Fruit fly (Drosophila melanogaster) whole organism, prepupa: Measurements from ENCODE around the gene Grl62b.

Source experiments
- CG10631 ChIP-seq: fragments of 200-800 bp; sonication (Bioruptor generic); optimal IDR thresholded peaks from 2 replicates; lab custom pipeline; 2016; ENCODE audit warnings: missing biosample characterization, missing genetic modification characterization
- CG11902 ChIP-seq: fragments of 200-800 bp; sonication (Bioruptor generic); optimal IDR thresholded peaks from 3 replicates; lab custom pipeline; 2016; ENCODE audit warnings: missing biosample characterization, missing genetic modification characterization
- CG15336 ChIP-seq: fragments of 200-800 bp; sonication (Bioruptor generic); IDR thresholded peaks from 2 replicates; pipeline ENCODE4 v1.3.6; 2022; ENCODE audit warnings: missing biosample characterization, missing genetic modification characterization
- CG16779 ChIP-seq: fragments of 200-800 bp; sonication (Bioruptor generic); optimal IDR thresholded peaks from 3 replicates; lab custom pipeline; 2017; ENCODE audit warnings: missing biosample characterization, mild to moderate bottlenecking, missing genetic modification characterization
- CG31627 ChIP-seq: fragments of 200-800 bp; sonication (Bioruptor generic); optimal IDR thresholded peaks from 3 replicates; lab custom pipeline; 2016; ENCODE audit warnings: missing biosample characterization, missing genetic modification characterization
- CG34406 ChIP-seq: fragments of 200-800 bp; sonication (Bioruptor generic); optimal IDR thresholded peaks from 3 replicates; lab custom pipeline; 2016; ENCODE audit warnings: missing biosample characterization, missing genetic modification characterization
- CG4318 ChIP-seq: fragments of 200-800 bp; sonication (Bioruptor generic); optimal IDR thresholded peaks from 3 replicates; lab custom pipeline; 2017; ENCODE audit warnings: missing biosample characterization, mild to moderate bottlenecking, missing genetic modification characterization
- CG6163 ChIP-seq: fragments of 200-800 bp; sonication (Bioruptor generic); IDR thresholded peaks from 3 replicates; pipeline ENCODE4 v1.3.6; 2022; ENCODE audit warnings: missing biosample characterization, missing genetic modification characterization
- CG6276 ChIP-seq: fragments of 200-800 bp; sonication (Bioruptor generic); optimal IDR thresholded peaks from 2 replicates; lab custom pipeline; 2017; ENCODE audit warnings: missing biosample characterization, mild to moderate bottlenecking, missing genetic modification characterization
- CG6854 ChIP-seq: fragments of 200-800 bp; sonication (Bioruptor generic); optimal IDR thresholded peaks from 2 replicates; lab custom pipeline; 2017; ENCODE audit warnings: missing biosample characterization, mild to moderate bottlenecking, missing genetic modification characterization
- CG8319 ChIP-seq: fragments of 200-800 bp; sonication (Bioruptor generic); optimal IDR thresholded peaks from 3 replicates; lab custom pipeline; 2016; ENCODE audit warnings: missing biosample characterization, missing genetic modification characterization
- CG9139 ChIP-seq: fragments of 200-800 bp; sonication (Bioruptor generic); optimal IDR thresholded peaks from 3 replicates; lab custom pipeline; 2017; ENCODE audit warnings: missing biosample characterization, mild to moderate bottlenecking, missing genetic modification characterization
- Eip78C ChIP-seq: fragments of 200-800 bp; sonication (Bioruptor generic); peaks from one replicate; lab custom pipeline; 2016; ENCODE audit warnings: missing biosample characterization, missing genetic modification characterization
- Ets96B ChIP-seq: fragments of 200-800 bp; optimal IDR thresholded peaks from 2 replicates; lab custom pipeline; 2019; ENCODE audit warnings: missing biosample characterization, mild to moderate bottlenecking, missing genetic modification characterization, moderate library complexity
- Gug ChIP-seq: fragments of 200-800 bp; sonication (Bioruptor generic); IDR thresholded peaks from 2 replicates; pipeline ENCODE4 v1.3.6; 2022; ENCODE audit warnings: missing biosample characterization, missing genetic modification characterization
- Hr39 ChIP-seq: fragments of 200-800 bp; sonication (Bioruptor generic); optimal IDR thresholded peaks from 2 replicates; lab custom pipeline; 2016; ENCODE audit warnings: missing biosample characterization, missing genetic modification characterization
- Met ChIP-seq: fragments of 200-800 bp; sonication (Bioruptor generic); optimal IDR thresholded peaks from 3 replicates; lab custom pipeline; 2016; ENCODE audit warnings: missing biosample characterization, missing genetic modification characterization
- OdsH ChIP-seq: fragments of 200-800 bp; sonication (Bioruptor generic); optimal IDR thresholded peaks from 3 replicates; lab custom pipeline; 2016; ENCODE audit warnings: missing biosample characterization, missing genetic modification characterization
- acj6 ChIP-seq: fragments of 200-800 bp; sonication (Bioruptor generic); optimal IDR thresholded peaks from 3 replicates; lab custom pipeline; 2016; ENCODE audit warnings: missing biosample characterization, missing genetic modification characterization
- dsx ChIP-seq: fragments of 200-800 bp; optimal IDR thresholded peaks from 3 replicates; lab custom pipeline; 2019; ENCODE audit warnings: missing biosample characterization, mild to moderate bottlenecking, missing genetic modification characterization, moderate library complexity; ENCODE audit not compliant: poor library complexity, severe bottlenecking
- eg ChIP-seq: fragments of 200-800 bp; sonication (Bioruptor generic); IDR thresholded peaks from 3 replicates; pipeline ENCODE4 v1.3.6; 2022; ENCODE audit warnings: missing biosample characterization, missing genetic modification characterization
- esn ChIP-seq: fragments of 200-800 bp; sonication (Bioruptor generic); optimal IDR thresholded peaks from 2 replicates; lab custom pipeline; 2016; ENCODE audit warnings: missing biosample characterization, mild to moderate bottlenecking, missing genetic modification characterization, moderate library complexity
- fd85E ChIP-seq: fragments of 200-800 bp; sonication (Bioruptor generic); optimal IDR thresholded peaks from 3 replicates; lab custom pipeline; 2016; ENCODE audit warnings: missing biosample characterization, missing genetic modification characterization
- fkh ChIP-seq: fragments of 200-800 bp; sonication (Bioruptor generic); optimal IDR thresholded peaks from 3 replicates; lab custom pipeline; 2017; ENCODE audit warnings: missing biosample characterization, mild to moderate bottlenecking, missing genetic modification characterization, moderate library complexity
- lz ChIP-seq: fragments of 200-800 bp; sonication (Bioruptor generic); optimal IDR thresholded peaks from 3 replicates; lab custom pipeline; 2016; ENCODE audit warnings: missing biosample characterization, missing genetic modification characterization
- salr ChIP-seq, 2 experiments: fragments of 200-800 bp; sonication (Bioruptor generic); optimal IDR thresholded peaks; 3 replicates each; lab custom pipeline; 2016 to 2018; ENCODE audit warnings: missing biosample characterization in 2 of 2, missing genetic modification characterization in 2 of 2, mild to moderate bottlenecking in 1 of 2
- svp ChIP-seq: fragments of 200-800 bp; sonication (Bioruptor generic); peaks from one replicate; lab custom pipeline; 2016; ENCODE audit warnings: missing biosample characterization, missing genetic modification characterization
- topi ChIP-seq: fragments of 200-800 bp; sonication (Bioruptor generic); optimal IDR thresholded peaks from 3 replicates; lab custom pipeline; 2016; ENCODE audit warnings: missing biosample characterization, missing genetic modification characterization

The Grl62b gene

DNA sequence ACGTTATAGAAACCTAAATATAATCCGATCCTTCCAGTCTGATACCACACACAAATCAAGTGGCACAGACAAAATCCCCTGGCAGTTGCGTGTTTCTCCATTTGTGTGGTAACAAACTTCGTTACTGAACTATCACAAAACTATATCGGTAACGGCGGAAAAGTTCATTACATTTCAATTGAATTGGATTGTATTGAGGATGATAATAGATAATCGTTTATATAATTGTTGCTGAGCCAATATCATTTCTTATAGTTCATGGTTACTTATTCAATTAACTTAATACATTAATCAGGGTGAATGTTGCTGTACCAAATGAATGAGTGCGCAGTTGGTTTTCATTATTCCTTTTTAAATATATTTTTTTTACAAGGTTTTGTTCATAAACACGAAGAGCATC is at the start of gene Grl62b:
Grl62b (minus strand) TSS at position 101 of the 400 bp plus-strand sequence.
- TF ChIP-seq CG31627 (GFP tag; lab: Kevin White, UChicago) (no peak), svp (GFP tag; lab: Kevin White, UChicago) (peak; percentile 8)

DNA sequence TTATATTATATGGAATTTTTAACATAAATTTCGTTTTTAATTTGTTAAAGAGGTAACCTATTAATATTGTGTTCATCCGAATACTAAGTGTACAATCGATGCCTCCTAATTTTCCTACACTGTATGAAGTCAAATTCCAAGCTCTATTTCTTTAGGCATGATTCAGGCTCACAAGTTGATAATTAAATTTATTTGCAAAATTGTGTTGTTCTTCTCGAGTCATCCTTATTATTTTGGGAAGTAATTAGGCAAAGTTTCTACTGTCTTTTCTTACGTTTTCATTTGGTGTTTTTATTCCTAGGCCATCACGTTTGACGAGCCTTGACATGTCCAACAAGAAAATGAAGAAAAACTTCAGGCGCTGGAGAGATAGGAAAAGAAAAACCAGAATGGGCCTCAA is 14.9 kb upstream of the Grl62b start, which contains the start of gene CG42355:
CG42355 (minus strand) TSS at position 101 of the 400 bp plus-strand sequence.
- TF ChIP-seq eg (GFP tag; lab: Robert Waterston, UW) (no peak), Hr39 (GFP tag; lab: Kevin White, UChicago) (no peak), Eip78C (GFP tag; lab: Kevin White, UChicago) (no peak), Gug (GFP tag; lab: Robert Waterston, UW) (no peak), CG6854 (GFP tag; lab: Kevin White, UChicago) (no peak), CG34406 (GFP tag; lab: Kevin White, UChicago) (no peak), Met (GFP tag; lab: Kevin White, UChicago) (no peak), acj6 (GFP tag; lab: Kevin White, UChicago) (no peak), CG15336 (GFP tag; lab: Robert Waterston, UW) (no peak), Ets96B (no peak), lz (GFP tag; lab: Kevin White, UChicago) (no peak), CG10631 (GFP tag; lab: Kevin White, UChicago) (no peak), salr (GFP tag; optimal IDR thresholded peaks at IDR 0.05; lab: Kevin White, UChicago) (no peak), OdsH (GFP tag; lab: Kevin White, UChicago) (no peak), fd85E (GFP tag; lab: Kevin White, UChicago) (no peak), CG6276 (GFP tag; lab: Kevin White, UChicago) (no peak), CG9139 (GFP tag; lab: Kevin White, UChicago) (no peak)
- TF ChIP-seq, all 60 proteins: peak for 0

DNA sequence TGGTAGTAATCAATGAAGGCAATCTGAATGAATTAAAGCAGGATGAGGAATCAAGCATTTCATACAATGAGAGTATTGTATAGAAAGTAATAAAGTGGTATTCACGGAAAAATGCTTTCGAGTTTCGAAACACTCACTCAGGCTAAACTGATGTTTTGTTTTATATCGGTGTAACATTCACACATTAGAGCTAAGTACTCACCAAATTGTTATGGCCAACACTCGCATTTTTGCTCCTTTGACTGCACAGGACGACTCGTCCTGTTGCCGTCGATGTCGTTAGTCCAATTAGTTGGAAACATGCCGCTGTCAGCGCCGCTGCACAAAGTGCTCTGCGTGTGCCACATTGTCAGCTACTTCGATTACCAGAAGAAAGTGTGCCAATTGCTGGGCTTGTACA is 3.5 kb upstream of the Grl62b start, which contains the start of gene Grl62c:
Grl62c (plus strand) TSS at position 301 of the 400 bp plus-strand sequence.
- TF ChIP-seq svp (GFP tag; lab: Kevin White, UChicago) (peak; percentile 32), CG8319 (GFP tag; lab: Kevin White, UChicago) (no peak), CG6163 (GFP tag; lab: Robert Waterston, UW) (no peak), CG16779 (tag; lab: Kevin White, UChicago) (no peak), topi (GFP tag; lab: Kevin White, UChicago) (no peak), CG4318 (GFP tag; lab: Kevin White, UChicago) (no peak), fd85E (GFP tag; lab: Kevin White, UChicago) (no peak)

DNA sequence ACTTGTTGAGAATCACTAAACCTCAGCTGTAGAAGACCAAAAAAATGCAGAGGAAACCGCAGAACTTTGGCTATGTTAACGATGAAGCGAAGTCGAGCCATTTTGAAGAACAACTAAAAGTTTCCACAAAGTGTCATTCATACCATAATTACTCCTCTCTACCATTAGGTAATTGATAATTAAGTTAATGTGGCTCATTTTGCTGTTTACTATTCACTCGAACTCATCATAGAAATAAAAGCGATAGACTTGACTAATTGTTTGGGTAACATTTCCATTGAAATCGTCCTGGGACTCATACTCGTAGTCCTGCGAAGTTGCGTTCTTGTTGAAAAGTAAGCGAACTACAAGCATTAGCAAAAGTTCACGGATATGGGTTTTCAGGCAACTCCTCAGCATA is 1.3 kb downstream of the Grl62b start, which contains the start of gene Grl62a:
Grl62a (minus strand) TSS at position 101 of the 400 bp plus-strand sequence.
- no peak for TF ChIP-seq CG8319 (GFP tag; lab: Kevin White, UChicago)
- TF ChIP-seq, all 60 proteins: peak for 0

DNA sequence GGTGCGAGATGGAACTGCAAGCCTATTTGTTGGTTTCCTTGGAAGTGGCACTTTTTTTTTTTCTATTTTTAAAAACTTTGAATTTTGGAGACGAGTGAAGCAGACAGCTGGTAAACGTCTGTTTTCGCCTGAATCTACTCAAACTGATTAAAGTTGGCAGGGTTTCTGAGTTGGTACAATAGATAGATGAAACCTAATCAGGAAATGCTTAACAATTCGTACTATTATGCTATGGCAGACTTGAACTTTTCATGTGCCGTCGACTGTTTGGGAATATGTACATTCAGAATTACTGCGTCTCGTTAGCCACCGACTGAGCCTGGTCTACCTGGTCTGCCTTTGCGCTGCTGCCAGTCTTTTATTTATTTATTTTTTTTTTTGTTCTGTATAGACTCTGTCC is 17.6 kb downstream of the Grl62b start, which contains the start of gene CG42841:
CG42841 (minus strand) TSS at position 101 of the 400 bp plus-strand sequence.
- TF ChIP-seq acj6 (GFP tag; lab: Kevin White, UChicago) (no peak), dsx (GFP tag; lab: Kevin White, UChicago) (no peak), esn (GFP tag; lab: Kevin White, UChicago) (no peak)

DNA sequence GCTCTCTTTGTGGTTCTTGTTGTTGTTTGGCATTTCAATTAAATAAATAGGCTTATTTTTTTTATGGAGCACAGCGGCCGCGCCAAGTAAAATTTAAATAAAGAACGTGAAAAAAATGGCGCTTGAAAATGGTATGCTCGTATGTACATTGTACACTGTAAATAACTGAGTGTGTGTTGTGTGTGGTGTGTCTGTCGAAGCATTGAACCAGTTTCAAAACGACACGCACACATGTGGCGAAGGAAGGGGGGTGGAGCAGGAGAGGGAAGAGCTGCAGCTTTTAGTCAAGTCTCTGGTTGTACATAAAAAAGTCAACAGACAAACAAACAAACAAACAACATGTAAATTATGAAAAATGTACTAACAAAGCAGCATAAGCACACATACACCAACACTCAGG is 18.5 kb downstream of the Grl62b start:
- TF ChIP-seq esn (GFP tag; lab: Kevin White, UChicago) (no peak), fkh (GFP tag; lab: Kevin White, UChicago) (peak; percentile 57)

DNA sequence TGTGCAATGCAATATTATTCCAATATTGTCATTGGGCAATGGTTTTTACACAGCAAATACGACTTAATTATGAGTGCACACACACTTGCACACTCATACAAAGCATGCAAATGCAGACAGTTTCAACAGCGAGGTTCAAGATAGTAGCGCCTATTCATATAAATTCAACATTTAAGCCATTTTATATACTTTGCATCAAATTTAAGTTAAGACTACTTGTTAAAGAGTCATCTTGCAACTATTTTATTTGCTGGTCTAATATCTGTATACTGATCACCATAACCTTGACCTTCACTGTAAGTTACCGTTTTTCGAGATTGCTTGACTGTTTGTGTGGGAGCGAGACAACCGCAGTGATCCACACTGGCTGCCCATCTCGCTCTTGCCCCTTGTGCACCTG is 37.8 kb downstream of the Grl62b start:
- TF ChIP-seq topi (GFP tag; lab: Kevin White, UChicago): peak; percentile 22
- no peak for TF ChIP-seq Hr39 (GFP tag; lab: Kevin White, UChicago)
- peak; percentile 77 for TF ChIP-seq svp (GFP tag; lab: Kevin White, UChicago)
- peak; percentile 30 for TF ChIP-seq CG11902 (GFP tag; lab: Kevin White, UChicago)
- TF ChIP-seq, all 60 proteins: peak for 3
